Worm (Caenorhabditis elegans) whole organism, midembryonic: Measurements from ENCODE around the gene F38G1.3.

ENCODE experiments used
- T22C8.4 ChIP-seq: fragments of 200-800 bp; sonication (Bioruptor generic); IDR thresholded peaks from 2 replicates; pipeline ENCODE4 v1.3.6; 2022; ENCODE audit warnings: missing genetic modification characterization, missing compliant biosample characterization
- cog-1 ChIP-seq: sonication (generic microtip); optimal IDR thresholded peaks from 2 replicates; lab custom pipeline; 2016; ENCODE audit warnings: missing genetic modification characterization, missing compliant biosample characterization
- med-1 ChIP-seq: sonication (generic microtip); optimal IDR thresholded peaks from 2 replicates; lab custom pipeline; 2017; ENCODE audit warnings: missing genetic modification characterization, mild to moderate bottlenecking, missing compliant biosample characterization, antibody characterized with exemption, missing genetic modification reagents; ENCODE audit not compliant: insufficient read depth
- ref-1 ChIP-seq: fragments of 200-800 bp; sonication (Bioruptor generic); conservative IDR thresholded peaks from 2 replicates; pipeline ENCODE4 v1.3.6; 2022; ENCODE audit warnings: missing genetic modification reagents, missing genetic modification characterization, missing compliant biosample characterization
- tab-1 ChIP-seq: fragments of 200-800 bp; sonication (Bioruptor generic); IDR thresholded peaks from 2 replicates; pipeline ENCODE4 v1.3.6; 2022; ENCODE audit warnings: missing genetic modification characterization, missing compliant biosample characterization
- ztf-29 ChIP-seq: fragments of 200-800 bp; sonication (Bioruptor generic); IDR thresholded peaks from 2 replicates; pipeline ENCODE4 v1.3.6; 2022; ENCODE audit warnings: missing genetic modification reagents, missing genetic modification characterization, missing compliant biosample characterization

- TF ChIP-seq cog-1 (tag; lab: Kevin White, UChicago) (no peak), med-1 (GFP tag; lab: Kevin White, UChicago) (no peak), tab-1 (no peak), ztf-29 (no peak), ref-1 (GFP tag; lab: Robert Waterston, UW) (no peak), T22C8.4 (no peak)
Observed at ce11 chrX:476261-476660, at the start of gene F38G1.3.
